Fruit fly (Drosophila melanogaster) whole organism, embryonic: ENCODE results near the gene euc.

Source experiments
- Bdp1 ChIP-seq: fragments of 200-800 bp; sonication (Bioruptor generic); optimal IDR thresholded peaks from 3 replicates; lab custom pipeline; 2016; ENCODE audit warnings: missing biosample characterization, missing genetic modification characterization
- CG10274 ChIP-seq: fragments of 200-800 bp; sonication (Bioruptor generic); optimal IDR thresholded peaks from 3 replicates; lab custom pipeline; 2017; ENCODE audit warnings: missing biosample characterization, mild to moderate bottlenecking, missing genetic modification characterization
- CG11456 ChIP-seq: fragments of 200-800 bp; sonication (Bioruptor generic); IDR thresholded peaks from 3 replicates; pipeline ENCODE4 v1.3.6; 2022; ENCODE audit warnings: missing biosample characterization, missing genetic modification characterization
- CG12391 ChIP-seq: fragments of 200-800 bp; sonication (Bioruptor generic); optimal IDR thresholded peaks from 3 replicates; lab custom pipeline; 2018; ENCODE audit warnings: missing biosample characterization, mild to moderate bottlenecking, missing genetic modification characterization, moderate library complexity
- CG12942 ChIP-seq: fragments of 200-800 bp; sonication (Bioruptor generic); optimal IDR thresholded peaks from 3 replicates; lab custom pipeline; 2016; ENCODE audit warnings: missing biosample characterization, missing genetic modification characterization
- CG1529 ChIP-seq: fragments of 200-800 bp; sonication (Bioruptor generic); optimal IDR thresholded peaks from 3 replicates; lab custom pipeline; 2018; ENCODE audit warnings: missing biosample characterization, missing genetic modification characterization
- CG16813 ChIP-seq: fragments of 200-800 bp; sonication (Bioruptor generic); IDR thresholded peaks from 3 replicates; pipeline ENCODE4 v1.3.6; 2022; ENCODE audit warnings: missing biosample characterization, missing genetic modification characterization; ENCODE audit not compliant: partially characterized antibody
- CG17802 ChIP-seq: fragments of 200-800 bp; sonication (Bioruptor generic); optimal IDR thresholded peaks from 2 replicates; lab custom pipeline; 2018; ENCODE audit warnings: missing biosample characterization, mild to moderate bottlenecking, missing genetic modification characterization, moderate library complexity
- CG1792 ChIP-seq: fragments of 200-800 bp; sonication (Bioruptor generic); optimal IDR thresholded peaks from 2 replicates; lab custom pipeline; 2016; ENCODE audit warnings: missing biosample characterization, missing genetic modification characterization
- CG2202 ChIP-seq: fragments of 200-800 bp; sonication (Bioruptor generic); optimal IDR thresholded peaks from 2 replicates; lab custom pipeline; 2018; ENCODE audit warnings: missing biosample characterization, mild to moderate bottlenecking, missing genetic modification characterization
- CG3065 ChIP-seq: fragments of 200-800 bp; sonication (Bioruptor generic); optimal IDR thresholded peaks from 2 replicates; lab custom pipeline; 2016; ENCODE audit warnings: missing biosample characterization, missing genetic modification characterization
- CG3847 ChIP-seq: fragments of 200-800 bp; sonication (Bioruptor generic); IDR thresholded peaks from 2 replicates; pipeline ENCODE4 v1.3.6; 2022; ENCODE audit warnings: missing biosample characterization, missing genetic modification characterization
- CG6272 ChIP-seq: fragments of 200-800 bp; sonication (Bioruptor generic); IDR thresholded peaks from 2 replicates; pipeline ENCODE4 v1.3.6; 2022; ENCODE audit warnings: missing biosample characterization, missing genetic modification characterization
- CG8478 ChIP-seq: fragments of >200 bp; optimal IDR thresholded peaks from 2 replicates; lab custom pipeline; 2018
- Chrac-16 ChIP-seq: fragments of 200-800 bp; sonication (Bioruptor generic); optimal IDR thresholded peaks from 3 replicates; lab custom pipeline; 2016; ENCODE audit warnings: missing biosample characterization, missing genetic modification characterization
- CkIIα-i1 ChIP-seq: fragments of 200-800 bp; sonication (Bioruptor generic); IDR thresholded peaks from 2 replicates; pipeline ENCODE4 v1.3.6; 2022; ENCODE audit warnings: missing biosample characterization, missing genetic modification characterization
- Dbx ChIP-seq: fragments of 200-800 bp; sonication (Bioruptor generic); IDR thresholded peaks from 3 replicates; pipeline ENCODE4 v1.3.6; 2022; ENCODE audit warnings: missing biosample characterization, missing genetic modification characterization
- Dll ChIP-seq: fragments of 200-800 bp; sonication (Bioruptor generic); IDR thresholded peaks from 4 replicates; pipeline ENCODE4 v1.3.6; 2022; ENCODE audit warnings: missing biosample characterization, missing genetic modification characterization; ENCODE audit not compliant: partially characterized antibody
- Drgx ChIP-seq: fragments of 200-800 bp; sonication (Bioruptor generic); IDR thresholded peaks from 2 replicates; pipeline ENCODE4 v1.3.6; 2022; ENCODE audit warnings: missing biosample characterization, missing genetic modification characterization
- Eip74EF ChIP-seq, 2 experiments: fragments of 200-800 bp in 1 of 2; fragments of >200 bp in 1 of 2; sonication (Bioruptor generic) in 1 of 2; optimal IDR thresholded peaks; 2 replicates each; lab custom pipeline; 2017 to 2019; ENCODE audit warnings: missing biosample characterization in 2 of 2, missing genetic modification characterization in 2 of 2, mild to moderate bottlenecking in 1 of 2, moderate library complexity in 1 of 2
- Fer1 ChIP-seq: fragments of 200-800 bp; sonication (Bioruptor generic); optimal IDR thresholded peaks from 2 replicates; lab custom pipeline; 2017; ENCODE audit warnings: missing biosample characterization, mild to moderate bottlenecking, missing genetic modification characterization
- HLH3B ChIP-seq: fragments of 200-800 bp; sonication (Bioruptor generic); IDR thresholded peaks from 2 replicates; pipeline ENCODE4 v1.3.6; 2022; ENCODE audit warnings: missing biosample characterization, missing genetic modification characterization
- Hmr ChIP-seq: fragments of 200-800 bp; sonication (Bioruptor generic); optimal IDR thresholded peaks from 3 replicates; lab custom pipeline; 2017; ENCODE audit warnings: mild to moderate bottlenecking, missing biosample characterization, missing genetic modification reagents, missing genetic modification characterization
- NK7.1 ChIP-seq: fragments of 200-800 bp; sonication (Bioruptor generic); optimal IDR thresholded peaks from 3 replicates; lab custom pipeline; 2016; ENCODE audit warnings: missing biosample characterization, missing genetic modification characterization
- Ravus ChIP-seq: fragments of 200-800 bp; sonication (Bioruptor generic); IDR thresholded peaks from 2 replicates; pipeline ENCODE4 v1.3.6; 2022; ENCODE audit warnings: missing biosample characterization, missing genetic modification characterization
- Rfx ChIP-seq: fragments of 200-800 bp; sonication (Bioruptor generic); IDR thresholded peaks from 2 replicates; pipeline ENCODE4 v1.3.6; 2022; ENCODE audit warnings: missing biosample characterization, missing genetic modification characterization
- YL-1 ChIP-seq: fragments of 200-800 bp; sonication (Bioruptor generic); optimal IDR thresholded peaks from 3 replicates; lab custom pipeline; 2017; ENCODE audit warnings: missing biosample characterization, mild to moderate bottlenecking, missing genetic modification characterization
- abd-A ChIP-seq: fragments of 200-800 bp; sonication (Bioruptor generic); optimal IDR thresholded peaks from 3 replicates; lab custom pipeline; 2019; ENCODE audit warnings: missing biosample characterization, mild to moderate bottlenecking, missing genetic modification characterization, moderate library complexity
- ap ChIP-seq: fragments of 200-800 bp; sonication (Bioruptor generic); IDR thresholded peaks from 2 replicates; pipeline ENCODE4 v1.3.6; 2022; ENCODE audit warnings: missing biosample characterization, missing genetic modification characterization
- ara ChIP-seq: fragments of 200-800 bp; sonication (Bioruptor generic); IDR thresholded peaks from 2 replicates; pipeline ENCODE4 v1.3.6; 2022; ENCODE audit warnings: missing biosample characterization, missing genetic modification characterization
- ato ChIP-seq: fragments of 200-800 bp; sonication (Bioruptor generic); IDR thresholded peaks from 2 replicates; pipeline ENCODE4 v1.3.6; 2022; ENCODE audit warnings: missing biosample characterization, missing genetic modification characterization; ENCODE audit not compliant: partially characterized antibody
- btn ChIP-seq: fragments of 200-800 bp; sonication (Bioruptor generic); optimal IDR thresholded peaks from 2 replicates; lab custom pipeline; 2016; ENCODE audit warnings: missing biosample characterization, missing genetic modification characterization
- cas ChIP-seq: fragments of 200-800 bp; sonication (Bioruptor generic); IDR thresholded peaks from 2 replicates; pipeline ENCODE4 v1.3.6; 2022; ENCODE audit warnings: missing biosample characterization, missing genetic modification characterization
- danr ChIP-seq: fragments of 200-800 bp; sonication (Bioruptor generic); IDR thresholded peaks from 2 replicates; pipeline ENCODE4 v1.3.6; 2022; ENCODE audit warnings: missing biosample characterization, missing genetic modification characterization
- disco-r ChIP-seq: fragments of 200-800 bp; sonication (Bioruptor generic); optimal IDR thresholded peaks from 2 replicates; lab custom pipeline; 2016; ENCODE audit warnings: missing biosample characterization, missing genetic modification characterization
- ems ChIP-seq: fragments of 200-800 bp; sonication (Bioruptor generic); optimal IDR thresholded peaks from 3 replicates; lab custom pipeline; 2016; ENCODE audit warnings: missing biosample characterization, missing genetic modification characterization
- gsb-n ChIP-seq: fragments of 200-800 bp; sonication (Bioruptor generic); optimal IDR thresholded peaks from 3 replicates; lab custom pipeline; 2018; ENCODE audit warnings: missing biosample characterization, mild to moderate bottlenecking, missing genetic modification characterization
- knrl ChIP-seq: fragments of 200-800 bp; sonication (Bioruptor generic); IDR thresholded peaks from 3 replicates; pipeline ENCODE4 v1.3.6; 2022; ENCODE audit warnings: missing biosample characterization, missing genetic modification characterization; ENCODE audit not compliant: partially characterized antibody
- nerfin-1 ChIP-seq: fragments of 200-800 bp; sonication (Bioruptor generic); optimal IDR thresholded peaks from 3 replicates; lab custom pipeline; 2019; ENCODE audit warnings: missing biosample characterization, mild to moderate bottlenecking, missing genetic modification characterization, moderate library complexity
- odd ChIP-seq: fragments of 200-800 bp; sonication (Bioruptor generic); optimal IDR thresholded peaks from 2 replicates; lab custom pipeline; 2017; ENCODE audit warnings: missing biosample characterization, mild to moderate bottlenecking, missing genetic modification characterization
- pan ChIP-seq, 4 experiments: fragments of >200 bp in 3 of 4; fragments of 200-800 bp in 1 of 4; sonication (Bioruptor generic) in 1 of 4; optimal IDR thresholded peaks in 3 of 4; IDR thresholded peaks in 1 of 4; 2 replicates each; pipeline versions ENCODE4 v1.3.6 to Lab custom; 2017 to 2022; ENCODE audit warnings: missing biosample characterization in 2 of 4, missing genetic modification characterization in 2 of 4, mixed read lengths in 1 of 4
- peb ChIP-seq: fragments of 200-800 bp; sonication (Bioruptor generic); IDR thresholded peaks from 2 replicates; pipeline ENCODE4 v1.3.6; 2022; ENCODE audit warnings: missing biosample characterization, missing genetic modification characterization
- pho ChIP-seq: fragments of 200-800 bp; sonication (Bioruptor generic); optimal IDR thresholded peaks from 2 replicates; lab custom pipeline; 2016; ENCODE audit warnings: missing biosample characterization, missing genetic modification characterization
- pros ChIP-seq: fragments of 200-800 bp; sonication (Bioruptor generic); optimal IDR thresholded peaks from 3 replicates; lab custom pipeline; 2019; ENCODE audit warnings: missing biosample characterization, mild to moderate bottlenecking, missing genetic modification characterization, moderate library complexity
- scrt ChIP-seq: fragments of 200-800 bp; sonication (Bioruptor generic); optimal IDR thresholded peaks from 2 replicates; lab custom pipeline; 2018; ENCODE audit warnings: missing biosample characterization, mild to moderate bottlenecking, missing genetic modification characterization, moderate library complexity
- sisA ChIP-seq: fragments of 200-800 bp; sonication (Bioruptor generic); IDR thresholded peaks from 2 replicates; pipeline ENCODE4 v1.3.6; 2022; ENCODE audit warnings: missing biosample characterization, missing genetic modification characterization
- slp2 ChIP-seq: fragments of 200-800 bp; sonication (Bioruptor generic); optimal IDR thresholded peaks from 2 replicates; lab custom pipeline; 2016; ENCODE audit warnings: missing biosample characterization, missing genetic modification characterization
- sob ChIP-seq: fragments of 200-800 bp; sonication (Bioruptor generic); IDR thresholded peaks from 2 replicates; pipeline ENCODE4 v1.3.6; 2022; ENCODE audit warnings: missing biosample characterization, missing genetic modification characterization
- tll ChIP-seq, 2 experiments: fragments of 200-800 bp in 1 of 2; fragments of >200 bp in 1 of 2; sonication (Bioruptor generic) in 1 of 2; optimal IDR thresholded peaks; 2 replicates each; lab custom pipeline; 2017 to 2019; ENCODE audit warnings: missing biosample characterization in 2 of 2, missing genetic modification characterization in 2 of 2, mild to moderate bottlenecking in 1 of 2, moderate library complexity in 1 of 2

euc gene

dm6 chr3R:19014742-19015422 is 36.3 kb upstream of the euc start (continued):
- no peak for TF ChIP-seq knrl (GFP tag; lab: Robert Waterston, UW)
- peak in 1 of 2 experiments; percentile 70 for TF ChIP-seq Eip74EF (GFP tag; optimal IDR thresholded peaks at IDR 0.05; lab: Kevin White, UChicago)
- no peak for TF ChIP-seq scrt
- no peak for TF ChIP-seq CG11456 (GFP tag; lab: Robert Waterston, UW)
- no peak for TF ChIP-seq disco-r (GFP tag; lab: Kevin White, UChicago)
- no peak for TF ChIP-seq CG16813 (GFP tag; lab: Robert Waterston, UW)
- TF ChIP-seq Dbx (GFP tag; lab: Robert Waterston, UW), result no peak
- TF ChIP-seq gsb-n, result peak; percentile 55
- TF ChIP-seq YL-1 (GFP tag; lab: Kevin White, UChicago), result no peak
- TF ChIP-seq HLH3B, result peak; percentile 65
- no peak for TF ChIP-seq ems (GFP tag; lab: Kevin White, UChicago)
- TF ChIP-seq CG12391 (tag; lab: Kevin White, UChicago), result peak; percentile 66
- TF ChIP-seq abd-A (tag; lab: Kevin White, UChicago), result peak; percentile 16
- TF ChIP-seq NK7.1 (GFP tag; lab: Kevin White, UChicago), result no peak
- peak; percentile 24 for TF ChIP-seq Chrac-16 (GFP tag; lab: Kevin White, UChicago)
- no peak for TF ChIP-seq tll (GFP tag; optimal IDR thresholded peaks at IDR 0.05; lab: Kevin White, UChicago)
- TF ChIP-seq CG3847 (GFP tag; lab: Robert Waterston, UW), result no peak
- no peak for TF ChIP-seq pan (optimal IDR thresholded peaks at IDR 0.05; lab: Kevin White, UChicago)
- peak in 1 of 2 experiments; percentile 71 for TF ChIP-seq pan (GFP tag; optimal IDR thresholded peaks at IDR 0.05 in 1 of 2, IDR thresholded peaks at IDR 0.05 in 1 of 2)
- TF ChIP-seq CG2202, result no peak
- no peak for TF ChIP-seq CG10274
- TF ChIP-seq Bdp1 (GFP tag; lab: Kevin White, UChicago), result no peak
- 0 out of 2 replicates have a peak, but pooled peaks have one; percentile 14 for TF ChIP-seq Rfx (GFP tag; lab: Robert Waterston, UW)
- no peak for TF ChIP-seq Dll (GFP tag; lab: Robert Waterston, UW)
- no peak for TF ChIP-seq btn (GFP tag; lab: Kevin White, UChicago)
- TF ChIP-seq ato (GFP tag; lab: Robert Waterston, UW), result no peak
- TF ChIP-seq ara (GFP tag; lab: Robert Waterston, UW), result peak; percentile 38; the same call in 1 of the 2 replicates
- TF ChIP-seq danr (GFP tag; lab: Robert Waterston, UW), result 0 out of 2 replicates have a peak, but pooled peaks have one; percentile 20
- TF ChIP-seq CG1792 (GFP tag; lab: Kevin White, UChicago), result no peak
- no peak for TF ChIP-seq Fer1
- peak; percentile 17 for TF ChIP-seq CG3065 (GFP tag; lab: Kevin White, UChicago)
- peak; percentile 66 for TF ChIP-seq Drgx (GFP tag; lab: Robert Waterston, UW)
- peak; percentile 62 for TF ChIP-seq sisA (GFP tag; lab: Robert Waterston, UW)
- no peak for TF ChIP-seq CG17802
- no peak for TF ChIP-seq CG6272 (GFP tag; lab: Robert Waterston, UW)
- TF ChIP-seq cas (GFP tag; lab: Robert Waterston, UW), result no peak
- no peak for TF ChIP-seq Ravus
- no peak for TF ChIP-seq pho
- no peak for TF ChIP-seq Hmr (GFP tag; lab: Kevin White, UChicago)
- no peak for TF ChIP-seq pros (GFP tag; lab: Kevin White, UChicago)
- no peak for TF ChIP-seq CG12942 (GFP tag; lab: Kevin White, UChicago)
- 0 out of 2 replicates have a peak, but pooled peaks have one; percentile 5 for TF ChIP-seq ap (GFP tag; lab: Robert Waterston, UW)
- TF ChIP-seq nerfin-1, result peak; percentile 20
- TF ChIP-seq sob (GFP tag; lab: Robert Waterston, UW), result peak; percentile 21; the same call in 1 of the 2 replicates
- TF ChIP-seq CG8478 (lab: Kevin White, UChicago), result no peak
- no peak for TF ChIP-seq CkIIα-i1 (GFP tag; lab: Robert Waterston, UW)
- no peak for TF ChIP-seq slp2 (GFP tag; lab: Kevin White, UChicago)
- no peak for TF ChIP-seq odd (GFP tag; lab: Kevin White, UChicago)
- TF ChIP-seq peb (GFP tag; lab: Robert Waterston, UW), result peak; percentile 34; the same call in 1 of the 2 replicates
- TF ChIP-seq CG1529 (GFP tag; lab: Kevin White, UChicago), result no peak
